Fruit fly (Drosophila melanogaster) whole organism, embryonic: ENCODE measurements around the gene aqz.

Experiments used
- BtbVII ChIP-seq: fragments of 200-800 bp; sonication (Bioruptor generic); optimal IDR thresholded peaks from 3 replicates; lab custom pipeline; 2017; ENCODE audit warnings: missing biosample characterization, mild to moderate bottlenecking, missing genetic modification characterization
- CG10147 ChIP-seq: fragments of 200-800 bp; sonication (Bioruptor generic); optimal IDR thresholded peaks from 2 replicates; lab custom pipeline; 2019; ENCODE audit warnings: missing biosample characterization, mild to moderate bottlenecking, missing genetic modification characterization, moderate library complexity
- CG10209 ChIP-seq: fragments of 200-800 bp; sonication (Bioruptor generic); optimal IDR thresholded peaks from 3 replicates; lab custom pipeline; 2017; ENCODE audit warnings: missing biosample characterization, mild to moderate bottlenecking, missing genetic modification characterization, missing genetic modification reagents
- CG10321 ChIP-seq: fragments of 200-800 bp; sonication (Bioruptor generic); IDR thresholded peaks from 2 replicates; pipeline ENCODE4 v1.3.6; 2022; ENCODE audit warnings: missing biosample characterization, missing genetic modification characterization
- CG10959 ChIP-seq: fragments of 200-800 bp; sonication (Bioruptor generic); IDR thresholded peaks from 2 replicates; pipeline ENCODE4 v1.3.6; 2022; ENCODE audit warnings: missing biosample characterization, missing genetic modification characterization
- CG10979 ChIP-seq: fragments of 200-800 bp; sonication (Bioruptor generic); optimal IDR thresholded peaks from 2 replicates; lab custom pipeline; 2018; ENCODE audit warnings: missing biosample characterization, mild to moderate bottlenecking, missing genetic modification characterization, moderate library complexity
- CG11085 ChIP-seq: fragments of 200-800 bp; sonication (Bioruptor generic); IDR thresholded peaks from 2 replicates; pipeline ENCODE4 v1.3.6; 2022; ENCODE audit warnings: missing biosample characterization, missing genetic modification characterization
- CG12104 ChIP-seq: fragments of 200-800 bp; sonication (Bioruptor generic); optimal IDR thresholded peaks from 3 replicates; lab custom pipeline; 2016; ENCODE audit warnings: missing biosample characterization, missing genetic modification characterization
- CG12942 ChIP-seq: fragments of 200-800 bp; sonication (Bioruptor generic); optimal IDR thresholded peaks from 3 replicates; lab custom pipeline; 2016; ENCODE audit warnings: missing biosample characterization, missing genetic modification characterization
- CG13894 ChIP-seq: fragments of 200-800 bp; sonication (Bioruptor generic); optimal IDR thresholded peaks from 3 replicates; lab custom pipeline; 2018; ENCODE audit warnings: missing biosample characterization, mild to moderate bottlenecking, missing genetic modification characterization, moderate library complexity
- CG15514 ChIP-seq: fragments of 200-800 bp; sonication (Bioruptor generic); optimal IDR thresholded peaks from 3 replicates; lab custom pipeline; 2017; ENCODE audit warnings: missing biosample characterization, missing genetic modification characterization, mild to moderate bottlenecking, moderate library complexity, missing genetic modification reagents
- CG1603 ChIP-seq: fragments of 200-800 bp; sonication (Bioruptor generic); optimal IDR thresholded peaks from 2 replicates; lab custom pipeline; 2019; ENCODE audit warnings: missing biosample characterization, mild to moderate bottlenecking, missing genetic modification characterization, moderate library complexity
- CG16863 ChIP-seq: fragments of 200-800 bp; sonication (Bioruptor generic); optimal IDR thresholded peaks from 3 replicates; lab custom pipeline; 2016; ENCODE audit warnings: missing biosample characterization, missing genetic modification characterization
- CG17385 ChIP-seq: fragments of 200-800 bp; sonication (Bioruptor generic); optimal IDR thresholded peaks from 3 replicates; lab custom pipeline; 2018; ENCODE audit warnings: missing biosample characterization, mild to moderate bottlenecking, missing genetic modification characterization
- CG30403 ChIP-seq: fragments of 200-800 bp; sonication (Bioruptor generic); optimal IDR thresholded peaks from 3 replicates; lab custom pipeline; 2016; ENCODE audit warnings: missing biosample characterization, missing genetic modification characterization
- CG3281 ChIP-seq: fragments of 200-800 bp; sonication (Bioruptor generic); optimal IDR thresholded peaks from 3 replicates; lab custom pipeline; 2017; ENCODE audit warnings: missing biosample characterization, mild to moderate bottlenecking, missing genetic modification characterization
- CG33213 ChIP-seq: fragments of 200-800 bp; sonication (Bioruptor generic); optimal IDR thresholded peaks from 3 replicates; lab custom pipeline; 2016; ENCODE audit warnings: missing biosample characterization, missing genetic modification characterization
- CG6683 ChIP-seq: fragments of 200-800 bp; sonication (Bioruptor generic); optimal IDR thresholded peaks from 2 replicates; lab custom pipeline; 2017; ENCODE audit warnings: missing biosample characterization, mild to moderate bottlenecking, missing genetic modification characterization, missing genetic modification reagents
- CG8281 ChIP-seq: fragments of 200-800 bp; sonication (Bioruptor generic); optimal IDR thresholded peaks from 2 replicates; lab custom pipeline; 2018; ENCODE audit warnings: missing biosample characterization, mild to moderate bottlenecking, missing genetic modification characterization, moderate library complexity
- CG9797 ChIP-seq: fragments of 200-800 bp; sonication (Bioruptor generic); optimal IDR thresholded peaks from 3 replicates; lab custom pipeline; 2018; ENCODE audit warnings: missing biosample characterization, mild to moderate bottlenecking, missing genetic modification characterization
- CG9817 ChIP-seq: fragments of 200-800 bp; sonication (Bioruptor generic); optimal IDR thresholded peaks from 2 replicates; lab custom pipeline; 2018; ENCODE audit warnings: missing biosample characterization, mild to moderate bottlenecking, missing genetic modification characterization, moderate library complexity
- CrebB ChIP-seq: fragments of 200-800 bp; sonication (Bioruptor generic); optimal IDR thresholded peaks from 3 replicates; lab custom pipeline; 2018; ENCODE audit warnings: missing biosample characterization, mild to moderate bottlenecking, missing genetic modification characterization
- Dip3 ChIP-seq: fragments of 200-800 bp; sonication (Bioruptor generic); optimal IDR thresholded peaks from 3 replicates; lab custom pipeline; 2016; ENCODE audit warnings: missing biosample characterization, missing genetic modification characterization
- Fer1 ChIP-seq: fragments of 200-800 bp; sonication (Bioruptor generic); optimal IDR thresholded peaks from 2 replicates; lab custom pipeline; 2017; ENCODE audit warnings: missing biosample characterization, mild to moderate bottlenecking, missing genetic modification characterization
- Gsc ChIP-seq: fragments of 200-800 bp; sonication (Bioruptor generic); IDR thresholded peaks from 2 replicates; pipeline ENCODE4 v1.3.6; 2022; ENCODE audit warnings: missing biosample characterization, missing genetic modification characterization
- HLH54F ChIP-seq: fragments of 200-800 bp; sonication (Bioruptor generic); optimal IDR thresholded peaks from 3 replicates; lab custom pipeline; 2016; ENCODE audit warnings: missing biosample characterization, missing genetic modification characterization
- Hr51 ChIP-seq, 2 experiments: fragments of 200-800 bp; sonication (Bioruptor generic); optimal IDR thresholded peaks; 2 replicates in 1 of 2; 3 replicates in 1 of 2; lab custom pipeline; 2016 to 2018; ENCODE audit warnings: missing biosample characterization in 2 of 2, missing genetic modification characterization in 2 of 2, mild to moderate bottlenecking in 1 of 2, moderate library complexity in 1 of 2
- Hsf ChIP-seq: fragments of 200-800 bp; sonication (Bioruptor generic); optimal IDR thresholded peaks from 3 replicates; lab custom pipeline; 2016; ENCODE audit warnings: missing biosample characterization, missing genetic modification characterization
- Jarid2 ChIP-seq: fragments of 200-800 bp; sonication (Bioruptor generic); optimal IDR thresholded peaks from 3 replicates; lab custom pipeline; 2017; ENCODE audit warnings: mild to moderate bottlenecking, missing biosample characterization, missing genetic modification reagents, missing genetic modification characterization
- MBD-R2 ChIP-seq: fragments of 200-800 bp; sonication (Bioruptor generic); IDR thresholded peaks from 2 replicates; pipeline ENCODE4 v1.3.6; 2022; ENCODE audit warnings: missing biosample characterization, missing genetic modification characterization
- Mad ChIP-seq: fragments of 200-800 bp; sonication (Bioruptor generic); optimal IDR thresholded peaks from 2 replicates; lab custom pipeline; 2016; ENCODE audit warnings: missing biosample characterization, missing genetic modification characterization
- Myb ChIP-seq: fragments of 200-800 bp; sonication (Bioruptor generic); optimal IDR thresholded peaks from 2 replicates; lab custom pipeline; 2016; ENCODE audit warnings: missing biosample characterization, missing genetic modification characterization
- Sin3A ChIP-seq: fragments of >200 bp; optimal IDR thresholded peaks from 2 replicates; lab custom pipeline; 2018
- Usf ChIP-seq: fragments of 200-800 bp; sonication (Bioruptor generic); optimal IDR thresholded peaks from 2 replicates; lab custom pipeline; 2017; ENCODE audit warnings: missing genotype, missing biosample characterization, missing genetic modification characterization
- ash1 ChIP-seq: fragments of 200-800 bp; sonication (Bioruptor generic); optimal IDR thresholded peaks from 2 replicates; lab custom pipeline; 2018; ENCODE audit warnings: missing biosample characterization, mild to moderate bottlenecking, missing genetic modification characterization
- bab2 ChIP-seq: fragments of 200-800 bp; sonication (Bioruptor generic); optimal IDR thresholded peaks from 2 replicates; lab custom pipeline; 2016; ENCODE audit warnings: missing biosample characterization, missing genetic modification characterization
- bbx ChIP-seq: fragments of 200-800 bp; sonication (Bioruptor generic); IDR thresholded peaks from 2 replicates; pipeline ENCODE4 v1.3.6; 2022; ENCODE audit warnings: missing biosample characterization, missing genetic modification characterization; ENCODE audit not compliant: partially characterized antibody
- bcd ChIP-seq: fragments of 200-800 bp; sonication (Bioruptor generic); optimal IDR thresholded peaks from 2 replicates; lab custom pipeline; 2017; ENCODE audit warnings: missing biosample characterization, mild to moderate bottlenecking, missing genetic modification characterization
- br ChIP-seq: fragments of >200 bp; optimal IDR thresholded peaks from 2 replicates; lab custom pipeline; 2017
- croc ChIP-seq: fragments of 200-800 bp; sonication (Bioruptor generic); conservative IDR thresholded peaks from 3 replicates; pipeline ENCODE4 v1.3.6; 2022; ENCODE audit warnings: missing biosample characterization, missing genetic modification characterization
- crp ChIP-seq, 2 experiments: fragments of 200-800 bp; sonication (Bioruptor generic); optimal IDR thresholded peaks; 2 replicates in 1 of 2; 3 replicates in 1 of 2; lab custom pipeline; 2017; ENCODE audit warnings: missing biosample characterization in 2 of 2, missing genetic modification characterization in 2 of 2, mild to moderate bottlenecking in 1 of 2, moderate library complexity in 1 of 2
- dmrt11E ChIP-seq: fragments of 200-800 bp; sonication (Bioruptor generic); optimal IDR thresholded peaks from 3 replicates; lab custom pipeline; 2018; ENCODE audit warnings: missing biosample characterization, mild to moderate bottlenecking, missing genetic modification characterization, moderate library complexity
- exex ChIP-seq: fragments of 200-800 bp; sonication (Bioruptor generic); optimal IDR thresholded peaks from 4 replicates; lab custom pipeline; 2018; ENCODE audit warnings: missing biosample characterization, mild to moderate bottlenecking, missing genetic modification characterization, moderate library complexity
- h ChIP-seq: fragments of >200 bp; optimal IDR thresholded peaks from 2 replicates; lab custom pipeline; 2017
- her ChIP-seq: fragments of 200-800 bp; sonication (Bioruptor generic); optimal IDR thresholded peaks from 2 replicates; lab custom pipeline; 2016; ENCODE audit warnings: missing biosample characterization, missing genetic modification characterization
- hth ChIP-seq: fragments of >200 bp; optimal IDR thresholded peaks from 2 replicates; lab custom pipeline; 2017; ENCODE audit warnings: inconsistent platforms
- odd ChIP-seq: fragments of 200-800 bp; sonication (Bioruptor generic); optimal IDR thresholded peaks from 2 replicates; lab custom pipeline; 2017; ENCODE audit warnings: missing biosample characterization, mild to moderate bottlenecking, missing genetic modification characterization
- pnt ChIP-seq: fragments of 200-800 bp; sonication (Bioruptor generic); optimal IDR thresholded peaks from 3 replicates; lab custom pipeline; 2016; ENCODE audit warnings: missing biosample characterization, missing genetic modification characterization
- repo ChIP-seq: fragments of 200-800 bp; sonication (Bioruptor generic); optimal IDR thresholded peaks from 2 replicates; lab custom pipeline; 2016; ENCODE audit warnings: missing biosample characterization, missing genetic modification characterization
- shn ChIP-seq: fragments of 200-800 bp; sonication (Bioruptor generic); optimal IDR thresholded peaks from 3 replicates; lab custom pipeline; 2016; ENCODE audit warnings: missing biosample characterization, missing genetic modification characterization
- vnd ChIP-seq: fragments of 200-800 bp; sonication (Bioruptor generic); IDR thresholded peaks from 3 replicates; pipeline ENCODE4 v1.3.6; 2022; ENCODE audit warnings: missing biosample characterization, missing genetic modification characterization; ENCODE audit not compliant: partially characterized antibody
- vvl ChIP-seq: fragments of 200-800 bp; sonication (Bioruptor generic); IDR thresholded peaks from 2 replicates; pipeline ENCODE4 v1.3.6; 2022; ENCODE audit warnings: missing biosample characterization, missing genetic modification characterization

aqz gene

DNA sequence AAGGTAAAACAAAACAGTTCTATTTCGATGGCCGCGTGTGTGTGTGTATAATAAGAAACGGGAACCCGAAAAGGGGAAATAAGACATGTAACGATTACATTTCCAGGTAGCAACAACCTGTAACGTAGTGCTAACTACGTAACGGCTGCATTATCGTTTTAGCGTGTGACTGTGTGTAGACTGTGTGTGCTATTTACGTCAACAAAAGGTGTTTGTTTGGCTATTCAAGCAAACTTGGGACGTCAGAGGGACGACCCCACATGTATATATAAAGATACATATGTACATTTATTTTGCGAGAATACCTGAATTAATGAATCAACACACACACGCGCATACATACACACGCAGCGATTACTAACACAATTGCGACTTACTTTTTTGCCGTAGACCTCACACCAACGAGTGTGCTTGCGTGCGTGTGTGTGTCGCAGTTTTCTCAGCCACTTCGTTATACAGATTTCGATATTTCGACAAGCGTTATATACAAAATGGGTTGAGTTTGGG, 878 bp downstream of the aqz start (continued):
- peak in 1 of 2 experiments; percentile 27 for TF ChIP-seq Hr51 (GFP tag; optimal IDR thresholded peaks at IDR 0.05; lab: Kevin White, UChicago)
- TF ChIP-seq dmrt11E (tag; lab: Kevin White, UChicago), result peak; percentile 16
- no peak for TF ChIP-seq CG9817 (tag; lab: Kevin White, UChicago)
- TF ChIP-seq croc, result no peak
- no peak for TF ChIP-seq h (lab: Kevin White, UChicago)
- TF ChIP-seq bbx, result no peak
- peak; percentile 13 for TF ChIP-seq Dip3 (GFP tag; lab: Kevin White, UChicago)
- peak; percentile 14 for TF ChIP-seq Jarid2 (GFP tag; lab: Kevin White, UChicago)
- TF ChIP-seq HLH54F (GFP tag; lab: Kevin White, UChicago), result no peak
- TF ChIP-seq Gsc (GFP tag; lab: Robert Waterston, UW), result no peak
- TF ChIP-seq odd, result no peak
- no peak for TF ChIP-seq exex (tag; lab: Kevin White, UChicago)
- no peak for TF ChIP-seq Sin3A (lab: Kevin White, UChicago)
- TF ChIP-seq CG6683 (GFP tag; lab: Kevin White, UChicago), result peak; percentile 36
- TF ChIP-seq crp (GFP tag; optimal IDR thresholded peaks at IDR 0.05; lab: Kevin White, UChicago), result no peak
- TF ChIP-seq Mad (GFP tag; lab: Kevin White, UChicago), result peak; percentile 13
- peak; percentile 21 for TF ChIP-seq CG3281 (GFP tag; lab: Kevin White, UChicago)
- peak; percentile 25 for TF ChIP-seq CG13894
- peak; percentile 41 for TF ChIP-seq CG15514 (GFP tag; lab: Kevin White, UChicago)
- no peak for TF ChIP-seq BtbVII (GFP tag; lab: Kevin White, UChicago)
- no peak for TF ChIP-seq br (lab: Kevin White, UChicago)
- TF ChIP-seq CG1603 (tag; lab: Kevin White, UChicago), result peak; percentile 44
- 0 out of 2 replicates have a peak, but pooled peaks have one; percentile 45 for TF ChIP-seq vvl (GFP tag; lab: Robert Waterston, UW)
- TF ChIP-seq CG12942 (GFP tag; lab: Kevin White, UChicago), result no peak
- peak; percentile 43 for TF ChIP-seq CG16863 (GFP tag; lab: Kevin White, UChicago)
- no peak for TF ChIP-seq CG9797 (GFP tag; lab: Kevin White, UChicago)
- TF ChIP-seq bcd (GFP tag; lab: Kevin White, UChicago), result peak; percentile 16
- no peak for TF ChIP-seq CG12104 (GFP tag; lab: Kevin White, UChicago)
- no peak for TF ChIP-seq shn (GFP tag; lab: Kevin White, UChicago)
- TF ChIP-seq CG10209 (GFP tag; lab: Kevin White, UChicago), result peak; percentile 56
- TF ChIP-seq ash1 (GFP tag; lab: Kevin White, UChicago), result peak; percentile 71
- TF ChIP-seq pnt, result peak; percentile 14
- TF ChIP-seq Fer1 (GFP tag; lab: Kevin White, UChicago), result peak; percentile 55
- no peak for TF ChIP-seq repo
- peak; percentile 13 for TF ChIP-seq CG10979
- TF ChIP-seq Hsf, result no peak
- peak; percentile 72 for TF ChIP-seq CrebB (tag; lab: Kevin White, UChicago)
- TF ChIP-seq Usf (GFP tag; lab: Kevin White, UChicago), result no peak
- TF ChIP-seq MBD-R2 (GFP tag; lab: Robert Waterston, UW), result peak; percentile 13; the same call in 1 of the 2 replicates
- peak; percentile 35 for TF ChIP-seq CG33213 (GFP tag; lab: Kevin White, UChicago)
- TF ChIP-seq her (GFP tag; lab: Kevin White, UChicago), result peak; percentile 28
- TF ChIP-seq CG10321 (GFP tag; lab: Robert Waterston, UW), result no peak
- TF ChIP-seq CG30403, result no peak
- TF ChIP-seq CG17385 (GFP tag; lab: Kevin White, UChicago), result no peak
- TF ChIP-seq bab2 (GFP tag; lab: Kevin White, UChicago), result no peak
- TF ChIP-seq CG10959 (GFP tag; lab: Robert Waterston, UW), result no peak
- no peak for TF ChIP-seq vnd (GFP tag; lab: Robert Waterston, UW)
- TF ChIP-seq Myb (GFP tag; lab: Kevin White, UChicago), result peak; percentile 8
- TF ChIP-seq hth (lab: Kevin White, UChicago), result no peak
- TF ChIP-seq CG8281 (tag; lab: Kevin White, UChicago), result no peak
- TF ChIP-seq CG10147, result no peak
- TF ChIP-seq CG11085, result no peak
